Worm (Caenorhabditis elegans) whole organism, L1 larva: ENCODE results near the gene F35C11.4.
A peak's percentile ranks its signal among the peaks of the same experiment; 100 is the strongest.

Experiments used
- C34B4.2 ChIP-seq: sonication (generic microtip); optimal IDR thresholded peaks from 2 replicates; lab custom pipeline; 2017; ENCODE audit warnings: mild to moderate bottlenecking, missing genetic modification characterization, missing compliant biosample characterization
- Y116A8C.19 ChIP-seq: sonication (generic microtip); optimal IDR thresholded peaks from 2 replicates; lab custom pipeline; 2016; ENCODE audit warnings: missing compliant biosample characterization, missing genetic modification characterization, borderline replicate concordance
- alr-1 ChIP-seq: fragments of 200-800 bp; sonication (Bioruptor generic); optimal IDR thresholded peaks from 2 replicates; lab custom pipeline; 2018; ENCODE audit warnings: borderline replicate concordance, mild to moderate bottlenecking, missing genetic modification characterization, missing compliant biosample characterization
- aly-2 ChIP-seq: fragments of 150-350 bp; optimal IDR thresholded peaks from 2 replicates; lab custom pipeline; 2014; ENCODE audit warnings: missing biosample characterization, missing genetic modification characterization
- blmp-1 ChIP-seq: fragments of 150-350 bp; optimal IDR thresholded peaks from 2 replicates; lab custom pipeline; 2014; ENCODE audit warnings: missing biosample characterization, missing genetic modification characterization
- ceh-8 ChIP-seq: fragments of 200-800 bp; sonication (Bioruptor generic); optimal IDR thresholded peaks from 2 replicates; lab custom pipeline; 2018; ENCODE audit warnings: mild to moderate bottlenecking, missing genetic modification characterization, moderate library complexity, missing compliant biosample characterization
- ceh-82 ChIP-seq, 3 experiments: fragments of 150-350 bp in 1 of 3; sonication (generic microtip) in 2 of 3; optimal IDR thresholded peaks; 2 replicates each; lab custom pipeline; 2014 to 2017; ENCODE audit warnings: missing biosample characterization in 3 of 3, missing genetic modification characterization in 3 of 3
- ceh-90 ChIP-seq: sonication (generic microtip); optimal IDR thresholded peaks from 2 replicates; lab custom pipeline; 2016; ENCODE audit warnings: missing genetic modification characterization, missing compliant biosample characterization
- ces-1 ChIP-seq: fragments of 150-350 bp; optimal IDR thresholded peaks from 2 replicates; lab custom pipeline; 2014; ENCODE audit warnings: missing biosample characterization, missing genetic modification reagents, missing genetic modification characterization
- efl-3 ChIP-seq: fragments of 200-800 bp; sonication (Bioruptor generic); optimal IDR thresholded peaks from 2 replicates; lab custom pipeline; 2018; ENCODE audit warnings: mild to moderate bottlenecking, missing genetic modification characterization, missing compliant biosample characterization
- egl-13 ChIP-seq: sonication (generic microtip); optimal IDR thresholded peaks from 2 replicates; lab custom pipeline; 2016; ENCODE audit warnings: missing genotype, missing genetic modification reagents, missing genetic modification characterization, missing compliant biosample characterization
- elt-3 ChIP-seq, 6 experiments: fragments of 150-350 bp in 1 of 6; sonication (generic microtip); optimal IDR thresholded peaks; 2 replicates each; lab custom pipeline; 2017 to 2018; ENCODE audit warnings: missing biosample characterization in 6 of 6, missing genetic modification characterization in 6 of 6, inconsistent platforms in 1 of 6
- fkh-10 ChIP-seq: sonication (generic microtip); optimal IDR thresholded peaks from 2 replicates; lab custom pipeline; 2017; ENCODE audit warnings: missing biosample characterization, missing genetic modification reagents, missing genetic modification characterization
- fkh-4 ChIP-seq: sonication (generic microtip); optimal IDR thresholded peaks from 2 replicates; lab custom pipeline; 2016; ENCODE audit warnings: missing compliant biosample characterization, missing genetic modification characterization, borderline replicate concordance
- fos-1 ChIP-seq: fragments of 150-350 bp; optimal IDR thresholded peaks from 2 replicates; lab custom pipeline; 2014; ENCODE audit warnings: missing biosample characterization, missing genetic modification characterization
- grh-1 ChIP-seq: fragments of 200-800 bp; sonication (Bioruptor generic); IDR thresholded peaks from 2 replicates; pipeline ENCODE4 v1.3.6; 2022; ENCODE audit warnings: missing genetic modification reagents, missing genetic modification characterization, missing compliant biosample characterization
- hlh-4 ChIP-seq: sonication (generic microtip); optimal IDR thresholded peaks from 2 replicates; lab custom pipeline; 2016; ENCODE audit warnings: mild to moderate bottlenecking, missing genetic modification characterization, missing compliant biosample characterization
- lin-14 ChIP-seq: fragments of 200-800 bp; sonication (Bioruptor generic); optimal IDR thresholded peaks from 2 replicates; lab custom pipeline; 2018; ENCODE audit warnings: mild to moderate bottlenecking, missing genetic modification characterization, moderate library complexity, missing compliant biosample characterization
- lin-15B ChIP-seq: fragments of 150-350 bp; sonication (generic microtip); optimal IDR thresholded peaks from 3 replicates; lab custom pipeline; 2014; ENCODE audit warnings: missing biosample characterization, missing genetic modification characterization
- lir-3 ChIP-seq: sonication (generic microtip); optimal IDR thresholded peaks from 2 replicates; lab custom pipeline; 2016; ENCODE audit warnings: mild to moderate bottlenecking, missing genetic modification characterization, moderate library complexity, missing compliant biosample characterization; ENCODE audit not compliant: poor library complexity
- mab-9 ChIP-seq: fragments of 200-800 bp; sonication (Bioruptor generic); IDR thresholded peaks from 2 replicates; pipeline ENCODE4 v1.3.6; 2022; ENCODE audit warnings: missing genetic modification reagents, missing genetic modification characterization, missing compliant biosample characterization
- mdl-1 ChIP-seq, 2 experiments: fragments of 150-350 bp; optimal IDR thresholded peaks; 2 replicates each; lab custom pipeline; 2014 to 2017; ENCODE audit warnings: missing biosample characterization in 2 of 2, missing genetic modification characterization in 2 of 2, inconsistent platforms in 1 of 2
- mef-2 ChIP-seq: fragments of 150-350 bp; optimal IDR thresholded peaks from 2 replicates; lab custom pipeline; 2014; ENCODE audit warnings: missing biosample characterization, missing genetic modification characterization
- mep-1 ChIP-seq: fragments of 150-350 bp; optimal IDR thresholded peaks from 2 replicates; lab custom pipeline; 2014; ENCODE audit warnings: missing biosample characterization, missing genetic modification characterization
- nhr-11 ChIP-seq: fragments of 150-350 bp; optimal IDR thresholded peaks from 2 replicates; lab custom pipeline; 2014; ENCODE audit warnings: missing biosample characterization, missing genetic modification characterization
- nhr-19 ChIP-seq: fragments of 200-800 bp; sonication (Bioruptor generic); conservative IDR thresholded peaks from 2 replicates; pipeline ENCODE4 v1.3.6; 2022; ENCODE audit warnings: missing genetic modification characterization, missing compliant biosample characterization
- nhr-28 ChIP-seq: fragments of 150-350 bp; optimal IDR thresholded peaks from 2 replicates; lab custom pipeline; 2014; ENCODE audit warnings: missing biosample characterization, missing genetic modification characterization
- nhr-47 ChIP-seq: sonication (generic microtip); optimal IDR thresholded peaks from 2 replicates; lab custom pipeline; 2016; ENCODE audit warnings: mild to moderate bottlenecking, missing genetic modification characterization, moderate library complexity, missing compliant biosample characterization
- nhr-77 ChIP-seq: fragments of 150-350 bp; optimal IDR thresholded peaks from 2 replicates; lab custom pipeline; 2014; ENCODE audit warnings: missing biosample characterization, missing genetic modification characterization
- nhr-85 ChIP-seq: sonication (generic microtip); peaks from one replicate; lab custom pipeline; 2016; ENCODE audit warnings: missing genetic modification characterization, inconsistent platforms, missing compliant biosample characterization
- pax-3 ChIP-seq: fragments of 200-800 bp; sonication (Bioruptor generic); optimal IDR thresholded peaks from 2 replicates; lab custom pipeline; 2018; ENCODE audit warnings: mild to moderate bottlenecking, missing genetic modification characterization, moderate library complexity, missing compliant biosample characterization
- rnt-1 ChIP-seq: sonication (generic microtip); optimal IDR thresholded peaks from 2 replicates; lab custom pipeline; 2016; ENCODE audit warnings: mild to moderate bottlenecking, missing genetic modification characterization, moderate library complexity, missing compliant biosample characterization
- skn-1 ChIP-seq: fragments of 150-350 bp; optimal IDR thresholded peaks from 2 replicates; lab custom pipeline; 2014; ENCODE audit warnings: missing biosample characterization, missing genetic modification characterization
- snu-23 ChIP-seq: sonication (generic microtip); optimal IDR thresholded peaks from 2 replicates; lab custom pipeline; 2016; ENCODE audit warnings: missing genetic modification characterization, missing compliant biosample characterization
- sup-37 ChIP-seq: fragments of 200-800 bp; sonication (Bioruptor generic); optimal IDR thresholded peaks from 2 replicates; lab custom pipeline; 2018; ENCODE audit warnings: mild to moderate bottlenecking, missing genetic modification characterization, missing compliant biosample characterization
- swsn-7 ChIP-seq: sonication (generic microtip); optimal IDR thresholded peaks from 2 replicates; lab custom pipeline; 2016; ENCODE audit warnings: missing genetic modification characterization, missing compliant biosample characterization
- tbx-2 ChIP-seq: sonication (generic microtip); optimal IDR thresholded peaks from 2 replicates; lab custom pipeline; 2016; ENCODE audit warnings: missing genetic modification characterization, missing compliant biosample characterization
- unc-130 ChIP-seq: fragments of 150-350 bp; optimal IDR thresholded peaks from 2 replicates; lab custom pipeline; 2017; ENCODE audit warnings: missing biosample characterization, missing genetic modification characterization, inconsistent platforms
- unc-30 ChIP-seq: sonication (generic microtip); optimal IDR thresholded peaks from 2 replicates; lab custom pipeline; 2017; ENCODE audit warnings: missing biosample characterization, missing genetic modification characterization

F35C11.4 gene

ce11 chrII:8222309-8223065 is 26.3 kb upstream of the F35C11.4 start, which contains the start of gene dab-1 (continued):
- TF ChIP-seq lin-15B (no peak), alr-1 (no peak), ceh-90 (no peak), tbx-2 (peak; percentile 0), nhr-85 (tag; lab: Kevin White, UChicago) (peak; percentile 83), efl-3 (no peak), hlh-4 (tag; lab: Kevin White, UChicago) (no peak), mep-1 (tag; lab: Kevin White, UChicago) (peak; percentile 55), skn-1 (no peak), ceh-82 (tag; optimal IDR thresholded peaks at IDR 0.05; lab: Kevin White, UChicago) (peak in 1 of 3 experiments; percentile 30), grh-1 (GFP tag; lab: Robert Waterston, UW) (no peak), unc-30 (tag; lab: Kevin White, UChicago) (no peak), Y116A8C.19 (tag; lab: Kevin White, UChicago) (no peak), fkh-4 (no peak), nhr-19 (GFP tag; lab: Robert Waterston, UW) (no peak), C34B4.2 (tag; lab: Kevin White, UChicago) (no peak), ces-1 (no peak), nhr-77 (no peak), sup-37 (GFP tag; lab: Kevin White, UChicago) (no peak), snu-23 (GFP tag; lab: Kevin White, UChicago) (peak; percentile 46), lir-3 (tag; lab: Kevin White, UChicago) (no peak), nhr-11 (tag; lab: Kevin White, UChicago) (no peak), lin-14 (GFP tag; lab: Kevin White, UChicago) (peak; percentile 73), nhr-28 (tag; lab: Kevin White, UChicago) (no peak), egl-13 (tag; lab: Kevin White, UChicago) (no peak), aly-2 (tag; lab: Kevin White, UChicago) (no peak), pax-3 (tag; lab: Kevin White, UChicago) (no peak), mef-2 (tag; lab: Kevin White, UChicago) (no peak), fkh-10 (GFP tag; lab: Kevin White, UChicago) (no peak), fos-1 (no peak), elt-3 (tag; optimal IDR thresholded peaks at IDR 0.05; lab: Kevin White, UChicago) (peak in 4 of 6 experiments; percentile 3 to 55 (median 18)), rnt-1 (peak; percentile 12)

- peak; percentile 41 for TF ChIP-seq nhr-85 (tag; lab: Kevin White, UChicago)
- no peak for TF ChIP-seq mdl-1 (tag; optimal IDR thresholded peaks at IDR 0.05; lab: Kevin White, UChicago)
- TF ChIP-seq mab-9 (GFP tag; lab: Robert Waterston, UW) = no peak
Observed at ce11 chrII:8223422-8223821, 25.4 kb upstream of the F35C11.4 start.

- TF ChIP-seq swsn-7 (no peak), C34B4.2 (tag; lab: Kevin White, UChicago) (no peak), nhr-47 (tag; lab: Kevin White, UChicago) (no peak), lin-15B (no peak), elt-3 (tag; optimal IDR thresholded peaks at IDR 0.05; lab: Kevin White, UChicago) (peak in 1 of 6 experiments; percentile 14), ceh-8 (peak; percentile 31), unc-130 (tag; lab: Kevin White, UChicago) (no peak), blmp-1 (tag; lab: Kevin White, UChicago) (peak; percentile 78), ceh-90 (no peak), lir-3 (tag; lab: Kevin White, UChicago) (no peak)
Observed at ce11 chrII:8223945-8224344, 24.9 kb upstream of the F35C11.4 start.
